Worm (Caenorhabditis elegans): ENCODE data around the gene zyg-12.

The zyg-12 gene

ce11 chrII:4941541-4942206 is 8.0 kb upstream of the zyg-12 start, which contains the start of gene ZK546.19:
TSS of gene ZK546.19 (plus strand) at chrII:4941726.
- no peak for TF ChIP-seq odd-2 (tag; optimal IDR thresholded peaks at IDR 0.05)
- TF ChIP-seq rnt-1 (tag; optimal IDR thresholded peaks at IDR 0.05) = peak; percentile 27
- peak; percentile 5 for TF ChIP-seq unc-42 (tag; optimal IDR thresholded peaks at IDR 0.05)

- TF ChIP-seq che-1 (tag; optimal IDR thresholded peaks at IDR 0.05) (peak; percentile 73), tbx-2 (tag; optimal IDR thresholded peaks at IDR 0.05) (peak; percentile 81), K09A11.1 (tag; optimal IDR thresholded peaks at IDR 0.05; ENCODE audit: insufficient read depth) (peak; percentile 60), sox-2 (GFP tag; IDR thresholded peaks at IDR 0.05) (peak; percentile 63), fax-1 (tag; optimal IDR thresholded peaks at IDR 0.05) (peak; percentile 16), ceh-24 (tag; optimal IDR thresholded peaks at IDR 0.05) (no peak), fkh-10 (GFP tag; optimal IDR thresholded peaks at IDR 0.05) (no peak), hlh-30 (tag; optimal IDR thresholded peaks at IDR 0.05; ENCODE audit: insufficient read depth) (peak; percentile 6), unc-86 (tag; optimal IDR thresholded peaks at IDR 0.05) (peak; percentile 43), ceh-31 (tag; optimal IDR thresholded peaks at IDR 0.05) (peak; percentile 39), T23F11.4 (GFP tag; optimal IDR thresholded peaks at IDR 0.05) (peak; percentile 82), ahr-1 (tag; optimal IDR thresholded peaks at IDR 0.05) (no peak), unc-3 (GFP tag; conservative IDR thresholded peaks at IDR 0.05) (peak; percentile 33; the same call in 1 of the 2 replicates), unc-3 (tag; optimal IDR thresholded peaks at IDR 0.05) (peak; percentile 28), pat-9 (tag; optimal IDR thresholded peaks at IDR 0.05) (peak; percentile 78), K02D7.2 (tag; optimal IDR thresholded peaks at IDR 0.05) (peak; percentile 23), zip-5 (tag; optimal IDR thresholded peaks at IDR 0.05) (peak; percentile 30), ref-2 (tag; optimal IDR thresholded peaks at IDR 0.05) (peak; percentile 73), elt-2 (tag; optimal IDR thresholded peaks at IDR 0.05) (peak; percentile 87), madf-2 (tag; optimal IDR thresholded peaks at IDR 0.05) (peak; percentile 74), hlh-13 (GFP tag; optimal IDR thresholded peaks at IDR 0.05) (peak; percentile 24), ttx-3 (tag; optimal IDR thresholded peaks at IDR 0.05) (peak; percentile 40), ceh-48 (tag; optimal IDR thresholded peaks at IDR 0.05) (peak; percentile 2), syd-9 (tag; optimal IDR thresholded peaks at IDR 0.05) (peak; percentile 49), hlh-6 (tag; optimal IDR thresholded peaks at IDR 0.05) (peak; percentile 90), ceh-18 (tag; optimal IDR thresholded peaks at IDR 0.05) (peak; percentile 64), ztf-16 (tag; optimal IDR thresholded peaks at IDR 0.05) (peak; percentile 68), ceh-6 (GFP tag; optimal IDR thresholded peaks at IDR 0.05) (peak; percentile 80), nhr-232 (tag; optimal IDR thresholded peaks at IDR 0.05) (peak; percentile 56), ceh-2 (tag; optimal IDR thresholded peaks at IDR 0.05) (peak; percentile 22), eyg-1 (tag; optimal IDR thresholded peaks at IDR 0.05) (no peak), ama-1 (optimal IDR thresholded peaks at IDR 0.05) (peak; percentile 23), pha-2 (tag; optimal IDR thresholded peaks at IDR 0.05) (peak; percentile 74), fkh-6 (tag; optimal IDR thresholded peaks at IDR 0.05) (peak; percentile 69), pag-3 (tag; optimal IDR thresholded peaks at IDR 0.05; ENCODE audit: borderline replicate concordance) (no peak), hlh-8 (tag; optimal IDR thresholded peaks at IDR 0.05) (no peak), ceh-19 (GFP tag; optimal IDR thresholded peaks at IDR 0.05) (peak; percentile 72), gmeb-2 (tag; optimal IDR thresholded peaks at IDR 0.05) (peak; percentile 59), mec-3 (tag; optimal IDR thresholded peaks at IDR 0.05; ENCODE audit: borderline replicate concordance) (peak; percentile 59), rnt-1 (tag; optimal IDR thresholded peaks at IDR 0.05) (peak; percentile 12), C08G9.2 (tag; optimal IDR thresholded peaks at IDR 0.05) (peak; percentile 43), npax-4 (tag; optimal IDR thresholded peaks at IDR 0.05) (no peak), nfya-1 (tag; optimal IDR thresholded peaks at IDR 0.05) (peak; percentile 57), Y22D7AL.16 (tag; optimal IDR thresholded peaks at IDR 0.05) (peak; percentile 67), unc-42 (tag; optimal IDR thresholded peaks at IDR 0.05) (no peak), sox-4 (tag; optimal IDR thresholded peaks at IDR 0.05) (peak; percentile 43), ceh-22 (tag; optimal IDR thresholded peaks at IDR 0.05) (peak; percentile 36), lin-11 (tag; optimal IDR thresholded peaks at IDR 0.05) (peak; percentile 58)
Observed at ce11 chrII:4942397-4942796, 7.3 kb upstream of the zyg-12 start.
